Fruit fly (Drosophila melanogaster): ENCODE measurements around the gene CG13950.

CG13950 gene

dm6 chr2L:871419-871846, 11.4 kb downstream of the CG13950 start (continued):
- TF ChIP-seq vvl (GFP tag; IDR thresholded peaks at IDR 0.05) (no peak), Dfd (GFP tag; optimal IDR thresholded peaks at IDR 0.05) (no peak), CG7786 (GFP tag; optimal IDR thresholded peaks at IDR 0.05) (peak; percentile 25), CkIIα-i1 (GFP tag; IDR thresholded peaks at IDR 0.05) (no peak), prd (optimal IDR thresholded peaks at IDR 0.05) (no peak), prd (GFP tag; IDR thresholded peaks at IDR 0.05) (no peak), CG8290 (GFP tag; optimal IDR thresholded peaks at IDR 0.05) (no peak), CG8290 (tag; optimal IDR thresholded peaks at IDR 0.05) (peak in 1 of 2 experiments; percentile 52), CG9797 (GFP tag; optimal IDR thresholded peaks at IDR 0.05) (peak; percentile 76), oc (tag; optimal IDR thresholded peaks at IDR 0.05) (no peak), mam (GFP tag; optimal IDR thresholded peaks at IDR 0.05) (no peak), CG3838 (GFP tag; optimal IDR thresholded peaks at IDR 0.05) (no peak), CG10366 (GFP tag; IDR thresholded peaks at IDR 0.05) (no peak), sd (tag; optimal IDR thresholded peaks at IDR 0.05) (peak; percentile 68), CG10147 (GFP tag; optimal IDR thresholded peaks at IDR 0.05) (no peak), Dip3 (GFP tag; optimal IDR thresholded peaks at IDR 0.05) (peak; percentile 36), bowl (GFP tag; IDR thresholded peaks at IDR 0.05) (no peak), CG7839 (tag; optimal IDR thresholded peaks at IDR 0.05) (no peak), Bgb (GFP tag; IDR thresholded peaks at IDR 0.05; ENCODE audit: partially characterized antibody) (no peak), pzg (GFP tag; optimal IDR thresholded peaks at IDR 0.05) (peak; percentile 65), CG10267 (tag; optimal IDR thresholded peaks at IDR 0.05) (peak; percentile 12), CG4820 (GFP tag; optimal IDR thresholded peaks at IDR 0.05) (peak; percentile 17), Dref (GFP tag; IDR thresholded peaks at IDR 0.05) (peak; percentile 29; the same call in 1 of the 2 replicates), CG18619 (GFP tag; optimal IDR thresholded peaks at IDR 0.05) (no peak), CG11723 (GFP tag; optimal IDR thresholded peaks at IDR 0.05) (no peak), ara (GFP tag; IDR thresholded peaks at IDR 0.05) (no peak), ERR (GFP tag; optimal IDR thresholded peaks at IDR 0.05) (peak; percentile 30), aop (GFP tag; IDR thresholded peaks at IDR 0.05) (no peak), CG42726 (GFP tag; IDR thresholded peaks at IDR 0.05; ENCODE audit: partially characterized antibody) (0 out of 2 replicates have a peak, but pooled peaks have one; percentile 35), pho (GFP tag; optimal IDR thresholded peaks at IDR 0.05) (no peak), CHES-1-like (GFP tag; optimal IDR thresholded peaks at IDR 0.05) (peak; percentile 18), Deaf1 (tag; optimal IDR thresholded peaks at IDR 0.05) (peak; percentile 1), Atf6 (GFP tag; IDR thresholded peaks at IDR 0.05) (no peak; the same call in 1 of the 2 replicates), CG6689 (GFP tag; IDR thresholded peaks at IDR 0.05) (peak; percentile 43), CG17612 (GFP tag; IDR thresholded peaks at IDR 0.05) (no peak), CG14710 (tag; optimal IDR thresholded peaks at IDR 0.05) (peak; percentile 31), CG12071 (GFP tag; optimal IDR thresholded peaks at IDR 0.05) (no peak)

DNA sequence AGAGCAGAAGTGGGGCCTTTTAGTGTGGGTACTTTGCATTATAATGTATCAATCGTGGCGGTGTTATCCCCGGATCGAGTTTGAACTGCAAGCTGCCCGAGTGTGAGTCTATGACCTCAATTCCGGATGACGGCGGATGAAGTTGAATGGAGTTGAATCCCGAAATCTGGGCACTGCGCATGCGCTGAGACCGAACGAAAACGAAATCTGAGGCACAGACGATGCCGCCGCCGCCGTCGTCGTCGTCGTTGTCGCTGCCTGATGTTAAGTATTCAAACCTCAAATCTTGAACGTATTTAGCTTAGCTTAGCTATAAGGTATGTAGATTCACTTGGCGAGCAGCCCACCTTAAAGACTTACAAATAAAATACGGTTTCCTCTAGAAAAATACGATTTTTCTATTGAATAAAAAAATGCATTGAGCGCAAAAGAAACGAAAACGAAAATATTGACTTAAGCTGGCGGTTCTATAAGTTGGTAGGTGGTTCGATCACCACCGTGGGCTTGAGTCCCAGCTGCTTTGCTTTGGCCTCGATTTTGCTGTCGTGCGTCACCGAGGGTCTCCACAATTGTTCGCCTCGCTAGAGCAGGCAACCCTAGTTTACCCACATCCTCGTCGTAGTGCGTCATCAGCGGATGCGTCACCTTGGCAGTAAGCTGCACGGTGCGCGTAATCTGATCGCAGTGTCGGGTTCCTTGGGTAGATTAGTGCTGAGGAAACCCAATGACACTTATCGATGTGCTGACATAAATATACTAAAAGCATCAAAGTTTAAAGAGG, 13.9 kb downstream of the CG13950 start:
- peak; percentile 17 for TF ChIP-seq Ssrp (tag; optimal IDR thresholded peaks at IDR 0.05)
- peak; percentile 83 for TF ChIP-seq CG18476 (GFP tag; optimal IDR thresholded peaks at IDR 0.05)
- peak; percentile 9 for TF ChIP-seq sens (GFP tag)
- TF ChIP-seq vvl (GFP tag; IDR thresholded peaks at IDR 0.05) = peak; percentile 34; the same call in 1 of the 2 replicates
- peak; percentile 36 for TF ChIP-seq hkb (optimal IDR thresholded peaks at IDR 0.05)
- TF ChIP-seq hkb (GFP tag; IDR thresholded peaks at IDR 0.05) = no peak
- TF ChIP-seq knrl (GFP tag; IDR thresholded peaks at IDR 0.05; ENCODE audit: partially characterized antibody) = 0 out of 3 replicates have a peak, but pooled peaks have one; percentile 16
- TF ChIP-seq Deaf1 (tag; optimal IDR thresholded peaks at IDR 0.05) = peak; percentile 62
- 0 out of 2 replicates have a peak, but pooled peaks have one; percentile 8 for TF ChIP-seq Atf6 (GFP tag; IDR thresholded peaks at IDR 0.05)
- TF ChIP-seq z (GFP tag; IDR thresholded peaks at IDR 0.05) = 0 out of 3 replicates have a peak, but pooled peaks have one; percentile 39
- peak; percentile 64 for TF ChIP-seq Med (GFP tag)
- no peak for TF ChIP-seq CG6654 (GFP tag; optimal IDR thresholded peaks at IDR 0.05)
- no peak for TF ChIP-seq CG6254 (GFP tag; optimal IDR thresholded peaks at IDR 0.05)
- no peak for TF ChIP-seq vnd (GFP tag; IDR thresholded peaks at IDR 0.05; ENCODE audit: partially characterized antibody)
- 0 out of 2 replicates have a peak, but pooled peaks have one; percentile 18 for TF ChIP-seq Scr (GFP tag; IDR thresholded peaks at IDR 0.05; ENCODE audit: partially characterized antibody)
- no peak for TF ChIP-seq CG6813 (GFP tag; optimal IDR thresholded peaks at IDR 0.05)
- 0 out of 3 replicates have a peak, but pooled peaks have one; percentile 37 for TF ChIP-seq Opbp (GFP tag; IDR thresholded peaks at IDR 0.05; ENCODE audit: partially characterized antibody)

All from whole organism, embryonic.